Worm (Caenorhabditis elegans) whole organism, L3 larva: ENCODE results near the gene flh-2.

Source experiments
- ceh-28 ChIP-seq: fragments of 150-350 bp; optimal IDR thresholded peaks from 2 replicates; lab custom pipeline; 2014; ENCODE audit warnings: missing biosample characterization, missing genetic modification reagents, missing genetic modification characterization
- ceh-82 ChIP-seq: fragments of 150-350 bp; optimal IDR thresholded peaks from 2 replicates; lab custom pipeline; 2014; ENCODE audit warnings: missing biosample characterization, missing genetic modification characterization
- fos-1 ChIP-seq: fragments of 150-350 bp; optimal IDR thresholded peaks from 2 replicates; lab custom pipeline; 2014; ENCODE audit warnings: missing biosample characterization, missing genetic modification characterization
- hmg-11 ChIP-seq: sonication (generic microtip); optimal IDR thresholded peaks from 2 replicates; lab custom pipeline; 2016; ENCODE audit warnings: missing genetic modification characterization, missing compliant biosample characterization
- unc-62 ChIP-seq: fragments of 150-350 bp; sonication (generic microtip); optimal IDR thresholded peaks from 4 replicates; lab custom pipeline; 2014; ENCODE audit warnings: missing biosample characterization, missing genetic modification reagents, missing genetic modification characterization
- ztf-11 ChIP-seq: fragments of 150-350 bp; optimal IDR thresholded peaks from 2 replicates; lab custom pipeline; 2014; ENCODE audit warnings: missing biosample characterization, missing genetic modification characterization

ce11 chrIII:4998956-4999425 lies 47.1 kb downstream of the flh-2 start, which contains the start of gene smcr-8:
- TF ChIP-seq hmg-11 (no peak), ceh-82 (tag; lab: Kevin White, UChicago) (no peak), fos-1 (tag; lab: Kevin White, UChicago) (no peak), ztf-11 (no peak), ceh-28 (tag; lab: Kevin White, UChicago) (no peak), unc-62 (GFP tag; lab: Kevin White, UChicago) (no peak)
